Worm (Caenorhabditis elegans) whole organism, young adult: Measurements from ENCODE around the gene Y38C1AA.1.

Source experiments
- Y56A3A.18 ChIP-seq: fragments of 200-800 bp; sonication (Bioruptor generic); IDR thresholded peaks from 2 replicates; pipeline ENCODE4 v1.3.6; 2022; ENCODE audit warnings: missing genetic modification reagents, missing genetic modification characterization, missing compliant biosample characterization
- hlh-12 ChIP-seq: sonication (generic microtip); optimal IDR thresholded peaks from 2 replicates; lab custom pipeline; 2016; ENCODE audit warnings: missing genetic modification characterization, missing compliant biosample characterization
- lin-35 ChIP-seq, 3 experiments: fragments of 150-350 bp in 2 of 3; sonication (generic microtip) in 1 of 3; optimal IDR thresholded peaks; 2 replicates each; lab custom pipeline; 2014 to 2018; ENCODE audit warnings: missing biosample characterization in 3 of 3, missing genetic modification characterization in 3 of 3, missing genetic modification reagents in 3 of 3
- pha-4 ChIP-seq: fragments of 150-350 bp; sonication (generic microtip); optimal IDR thresholded peaks from 2 replicates; lab custom pipeline; 2014; ENCODE audit warnings: missing biosample characterization, missing genetic modification reagents, missing genetic modification characterization
- snpc-4 ChIP-seq, 5 experiments: fragments of 150-350 bp in 1 of 5; sonication (generic microtip) in 4 of 5; optimal IDR thresholded peaks; 2 replicates each; lab custom pipeline; 2014 to 2018; ENCODE audit warnings: missing genetic modification characterization in 5 of 5, missing biosample characterization in 3 of 5, antibody characterized with exemption in 2 of 5, mild to moderate bottlenecking in 2 of 5, missing compliant biosample characterization in 2 of 5, missing genotype in 2 of 5, moderate library complexity in 2 of 5, missing genetic modification reagents in 1 of 5
- ztf-26 ChIP-seq: sonication (generic microtip); optimal IDR thresholded peaks from 2 replicates; lab custom pipeline; 2017; ENCODE audit warnings: missing genetic modification characterization, missing compliant biosample characterization

DNA sequence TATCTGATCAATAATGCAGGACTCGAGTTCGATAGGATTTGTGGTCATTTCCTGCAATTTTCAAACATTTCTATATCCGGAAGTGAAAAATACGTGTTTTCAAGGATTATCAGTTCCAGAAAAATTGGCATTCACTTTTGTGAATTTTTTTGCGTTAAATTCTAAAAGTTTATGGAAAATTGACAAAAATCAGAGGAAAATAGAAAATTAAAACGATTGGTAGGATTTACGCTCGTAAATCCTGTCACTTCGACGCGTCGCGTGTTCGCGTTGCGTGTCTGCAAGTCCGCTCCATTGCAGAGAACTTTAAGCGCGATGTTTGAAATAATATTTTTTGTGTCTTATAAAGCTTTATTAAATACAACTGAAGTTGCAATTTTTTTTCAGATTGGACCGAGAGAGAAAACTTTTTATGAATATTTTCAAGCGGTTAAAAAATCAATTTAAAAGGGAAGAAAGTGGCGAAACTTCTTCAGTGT is 47.4 kb downstream of the Y38C1AA.1 start, which contains the start of gene rcat-1:
- TF ChIP-seq Y56A3A.18 (GFP tag; lab: Robert Waterston, UW) (no peak), pha-4 (no peak), lin-35 (GFP tag; optimal IDR thresholded peaks at IDR 0.05; lab: Kevin White, UChicago) (peak in 1 of 3 experiments; percentile 82), snpc-4 (GFP tag; optimal IDR thresholded peaks at IDR 0.05; lab: Kevin White, UChicago) (no peak), snpc-4 (tag; optimal IDR thresholded peaks at IDR 0.05; lab: Kevin White, UChicago) (peak in 1 of 4 experiments; percentile 45), ztf-26 (no peak), hlh-12 (no peak)
